Worm (Caenorhabditis elegans): Measurements from ENCODE around the gene F59A7.12.
A peak's percentile ranks its signal among the peaks of the same experiment; 100 is the strongest.

DNA sequence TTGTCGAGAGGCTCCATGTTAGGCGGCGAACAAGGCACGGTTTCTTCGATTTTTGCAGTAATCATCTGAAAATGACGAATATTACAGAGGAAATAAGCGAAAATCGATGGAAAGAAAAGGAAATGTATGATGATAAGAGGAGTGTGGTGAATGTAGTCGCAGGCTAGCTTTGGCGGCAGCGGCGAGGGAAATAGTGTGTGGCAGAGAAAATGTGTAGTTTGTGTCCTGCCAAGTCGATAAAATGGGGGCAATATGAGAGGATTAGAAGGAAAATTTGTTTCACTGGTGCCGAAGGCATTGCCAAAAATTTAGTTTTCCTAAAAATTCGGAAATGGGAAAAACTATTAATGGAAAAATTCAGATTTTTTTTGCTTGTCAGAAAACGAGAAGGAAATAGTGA, 36.8 kb downstream of the F59A7.12 start, which contains the start of gene nhr-86:
- TF ChIP-seq elt-1 (tag; optimal IDR thresholded peaks at IDR 0.05; ENCODE audit: borderline replicate concordance, insufficient read depth) (no peak), drap-1 (GFP tag; optimal IDR thresholded peaks at IDR 0.05) (no peak), nhr-28 (tag; optimal IDR thresholded peaks at IDR 0.05) (peak; percentile 51), ceh-43 (GFP tag; optimal IDR thresholded peaks at IDR 0.05) (no peak), nhr-237 (tag; optimal IDR thresholded peaks at IDR 0.05) (no peak), bed-3 (GFP tag; optimal IDR thresholded peaks at IDR 0.05) (no peak), sptf-1 (tag; optimal IDR thresholded peaks at IDR 0.05) (no peak), pha-4 (tag; optimal IDR thresholded peaks at IDR 0.05) (no peak), snpc-4 (tag; optimal IDR thresholded peaks at IDR 0.05) (no peak), unc-62 (GFP tag; optimal IDR thresholded peaks at IDR 0.05) (no peak), elt-3 (tag; optimal IDR thresholded peaks at IDR 0.05) (no peak), blmp-1 (tag; optimal IDR thresholded peaks at IDR 0.05) (no peak)
